Worm (Caenorhabditis elegans) whole organism, L3 larva: ENCODE data around the gene C14B1.12.

Source experiments
- ZK546.5 ChIP-seq: sonication (generic microtip); optimal IDR thresholded peaks from 2 replicates; lab custom pipeline; 2017; ENCODE audit warnings: missing biosample characterization, missing genetic modification characterization
- ama-1 ChIP-seq: fragments of 150-350 bp; optimal IDR thresholded peaks from 2 replicates; lab custom pipeline; 2018
- ceh-28 ChIP-seq: fragments of 150-350 bp; optimal IDR thresholded peaks from 2 replicates; lab custom pipeline; 2014; ENCODE audit warnings: missing biosample characterization, missing genetic modification reagents, missing genetic modification characterization
- ceh-9 ChIP-seq: sonication (generic microtip); optimal IDR thresholded peaks from 2 replicates; lab custom pipeline; 2018; ENCODE audit warnings: missing biosample characterization, missing genetic modification characterization
- daf-12 ChIP-seq: fragments of 150-350 bp; optimal IDR thresholded peaks from 2 replicates; lab custom pipeline; 2014; ENCODE audit warnings: missing biosample characterization, missing genetic modification reagents, missing genetic modification characterization
- egl-27 ChIP-seq: sonication (generic microtip); optimal IDR thresholded peaks from 4 replicates; lab custom pipeline; 2017; ENCODE audit warnings: missing biosample characterization, missing genetic modification reagents, missing genetic modification characterization
- egl-5 ChIP-seq: fragments of 150-350 bp; optimal IDR thresholded peaks from 2 replicates; lab custom pipeline; 2017; ENCODE audit warnings: missing biosample characterization, missing genetic modification reagents, missing genetic modification characterization, inconsistent platforms
- elt-2 ChIP-seq: sonication (generic microtip); optimal IDR thresholded peaks from 2 replicates; lab custom pipeline; 2016; ENCODE audit warnings: missing genetic modification reagents, mild to moderate bottlenecking, missing genetic modification characterization, missing compliant biosample characterization
- eor-1 ChIP-seq, 2 experiments: fragments of 150-350 bp; optimal IDR thresholded peaks; 2 replicates each; lab custom pipeline; 2014 to 2018; ENCODE audit warnings: missing biosample characterization in 2 of 2, missing genetic modification characterization in 2 of 2
- fkh-10 ChIP-seq: sonication (generic microtip); optimal IDR thresholded peaks from 2 replicates; lab custom pipeline; 2017; ENCODE audit warnings: missing biosample characterization, missing genetic modification reagents, missing genetic modification characterization
- fkh-2 ChIP-seq: fragments of 150-350 bp; optimal IDR thresholded peaks from 2 replicates; lab custom pipeline; 2014; ENCODE audit warnings: missing biosample characterization, missing genetic modification reagents, missing genetic modification characterization
- fos-1 ChIP-seq: fragments of 150-350 bp; optimal IDR thresholded peaks from 2 replicates; lab custom pipeline; 2014; ENCODE audit warnings: missing biosample characterization, missing genetic modification characterization
- hmg-11 ChIP-seq: sonication (generic microtip); optimal IDR thresholded peaks from 2 replicates; lab custom pipeline; 2016; ENCODE audit warnings: missing genetic modification characterization, missing compliant biosample characterization
- jun-1 ChIP-seq: fragments of 150-350 bp; optimal IDR thresholded peaks from 2 replicates; lab custom pipeline; 2014; ENCODE audit warnings: missing biosample characterization, missing genetic modification reagents, missing genetic modification characterization
- lin-15B ChIP-seq: fragments of 150-350 bp; optimal IDR thresholded peaks from 2 replicates; lab custom pipeline; 2014; ENCODE audit warnings: missing biosample characterization, missing genetic modification characterization
- lin-39 ChIP-seq: fragments of 150-350 bp; optimal IDR thresholded peaks from 2 replicates; lab custom pipeline; 2018; ENCODE audit warnings: missing biosample characterization, missing genetic modification reagents, missing genetic modification characterization
- lsy-12 ChIP-seq: sonication (generic microtip); optimal IDR thresholded peaks from 2 replicates; lab custom pipeline; 2016; ENCODE audit warnings: mild to moderate bottlenecking, missing genetic modification characterization, missing compliant biosample characterization
- mdl-1 ChIP-seq: fragments of 150-350 bp; optimal IDR thresholded peaks from 2 replicates; lab custom pipeline; 2014; ENCODE audit warnings: missing biosample characterization, missing genetic modification characterization
- nfya-1 ChIP-seq: sonication (generic microtip); optimal IDR thresholded peaks from 2 replicates; lab custom pipeline; 2017; ENCODE audit warnings: missing genetic modification characterization, mild to moderate bottlenecking, missing compliant biosample characterization, antibody characterized with exemption, moderate library complexity; ENCODE audit not compliant: insufficient read depth
- nhr-11 ChIP-seq: fragments of 150-350 bp; optimal IDR thresholded peaks from 2 replicates; lab custom pipeline; 2014; ENCODE audit warnings: missing biosample characterization, missing genetic modification characterization
- nhr-12 ChIP-seq: fragments of 150-350 bp; optimal IDR thresholded peaks from 2 replicates; lab custom pipeline; 2014; ENCODE audit warnings: missing biosample characterization, missing genetic modification characterization
- nhr-23 ChIP-seq: fragments of 150-350 bp; optimal IDR thresholded peaks from 2 replicates; lab custom pipeline; 2014; ENCODE audit warnings: missing biosample characterization, missing genetic modification reagents, missing genetic modification characterization
- nhr-237 ChIP-seq: fragments of 150-350 bp; optimal IDR thresholded peaks from 2 replicates; lab custom pipeline; 2014; ENCODE audit warnings: missing biosample characterization, missing genetic modification characterization
- nhr-25 ChIP-seq: sonication (generic microtip); optimal IDR thresholded peaks from 2 replicates; lab custom pipeline; 2017; ENCODE audit warnings: missing biosample characterization, missing genetic modification characterization
- nhr-28 ChIP-seq: fragments of 150-350 bp; optimal IDR thresholded peaks from 2 replicates; lab custom pipeline; 2014; ENCODE audit warnings: missing biosample characterization, missing genetic modification characterization
- nhr-43 ChIP-seq: sonication (generic microtip); optimal IDR thresholded peaks from 2 replicates; lab custom pipeline; 2016; ENCODE audit warnings: mild to moderate bottlenecking, missing genetic modification characterization, missing compliant biosample characterization; ENCODE audit not compliant: poor library complexity, severe bottlenecking
- nhr-67 ChIP-seq: fragments of 150-350 bp; optimal IDR thresholded peaks from 2 replicates; lab custom pipeline; 2014; ENCODE audit warnings: missing biosample characterization, missing genetic modification characterization
- nhr-77 ChIP-seq: fragments of 150-350 bp; optimal IDR thresholded peaks from 2 replicates; lab custom pipeline; 2014; ENCODE audit warnings: missing biosample characterization, missing genetic modification characterization
- pha-4 ChIP-seq: fragments of 150-350 bp; optimal IDR thresholded peaks from 2 replicates; lab custom pipeline; 2014; ENCODE audit warnings: missing biosample characterization, missing genetic modification reagents, missing genetic modification characterization
- pqm-1 ChIP-seq: fragments of 150-350 bp; optimal IDR thresholded peaks from 2 replicates; lab custom pipeline; 2017; ENCODE audit warnings: missing biosample characterization, missing genetic modification characterization, inconsistent platforms
- sea-2 ChIP-seq: fragments of 150-350 bp; sonication (generic microtip); optimal IDR thresholded peaks from 4 replicates; lab custom pipeline; 2014; ENCODE audit warnings: missing biosample characterization, missing genetic modification reagents, missing genetic modification characterization
- skn-1 ChIP-seq: fragments of 150-350 bp; optimal IDR thresholded peaks from 2 replicates; lab custom pipeline; 2014; ENCODE audit warnings: missing biosample characterization, missing genetic modification characterization
- snpc-4 ChIP-seq: fragments of 150-350 bp; optimal IDR thresholded peaks from 2 replicates; lab custom pipeline; 2014; ENCODE audit warnings: missing biosample characterization, missing genetic modification characterization
- unc-39 ChIP-seq: sonication (generic microtip); optimal IDR thresholded peaks from 4 replicates; lab custom pipeline; 2017; ENCODE audit warnings: missing biosample characterization, missing genetic modification characterization
- zag-1 ChIP-seq: fragments of 150-350 bp; optimal IDR thresholded peaks from 2 replicates; lab custom pipeline; 2014; ENCODE audit warnings: missing biosample characterization, missing genetic modification characterization
- ztf-11 ChIP-seq: fragments of 150-350 bp; optimal IDR thresholded peaks from 2 replicates; lab custom pipeline; 2014; ENCODE audit warnings: missing biosample characterization, missing genetic modification characterization
- ztf-4 ChIP-seq: fragments of 150-350 bp; optimal IDR thresholded peaks from 2 replicates; lab custom pipeline; 2014; ENCODE audit warnings: missing biosample characterization, missing genetic modification characterization

Gene C14B1.12

DNA sequence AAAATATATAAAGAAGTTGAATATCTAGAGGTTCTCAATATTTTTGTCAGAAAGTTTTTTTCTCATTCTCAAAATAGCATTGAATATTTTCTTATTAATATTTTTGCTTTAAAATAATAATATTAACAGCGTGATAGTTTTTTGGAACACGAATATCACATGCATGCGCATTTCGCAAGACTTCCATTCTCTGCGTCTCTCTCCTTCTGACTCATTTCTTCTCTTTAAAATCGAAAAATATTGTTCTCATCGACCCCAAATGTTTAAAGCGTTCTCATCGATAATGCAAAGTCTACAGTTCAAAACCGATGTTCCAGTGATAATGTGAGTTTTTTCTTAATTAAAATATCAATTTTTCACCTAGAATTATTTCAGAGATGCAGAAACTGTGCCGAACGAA, 21.4 kb downstream of the C14B1.12 start, which contains the start of gene C14B1.3 (continued):
- peak; percentile 12 for TF ChIP-seq snpc-4 (tag; lab: Kevin White, UChicago)
- no peak for TF ChIP-seq egl-5 (tag; lab: Kevin White, UChicago)
- TF ChIP-seq lin-39 = no peak
- TF ChIP-seq zag-1 (tag; lab: Kevin White, UChicago) = no peak

DNA sequence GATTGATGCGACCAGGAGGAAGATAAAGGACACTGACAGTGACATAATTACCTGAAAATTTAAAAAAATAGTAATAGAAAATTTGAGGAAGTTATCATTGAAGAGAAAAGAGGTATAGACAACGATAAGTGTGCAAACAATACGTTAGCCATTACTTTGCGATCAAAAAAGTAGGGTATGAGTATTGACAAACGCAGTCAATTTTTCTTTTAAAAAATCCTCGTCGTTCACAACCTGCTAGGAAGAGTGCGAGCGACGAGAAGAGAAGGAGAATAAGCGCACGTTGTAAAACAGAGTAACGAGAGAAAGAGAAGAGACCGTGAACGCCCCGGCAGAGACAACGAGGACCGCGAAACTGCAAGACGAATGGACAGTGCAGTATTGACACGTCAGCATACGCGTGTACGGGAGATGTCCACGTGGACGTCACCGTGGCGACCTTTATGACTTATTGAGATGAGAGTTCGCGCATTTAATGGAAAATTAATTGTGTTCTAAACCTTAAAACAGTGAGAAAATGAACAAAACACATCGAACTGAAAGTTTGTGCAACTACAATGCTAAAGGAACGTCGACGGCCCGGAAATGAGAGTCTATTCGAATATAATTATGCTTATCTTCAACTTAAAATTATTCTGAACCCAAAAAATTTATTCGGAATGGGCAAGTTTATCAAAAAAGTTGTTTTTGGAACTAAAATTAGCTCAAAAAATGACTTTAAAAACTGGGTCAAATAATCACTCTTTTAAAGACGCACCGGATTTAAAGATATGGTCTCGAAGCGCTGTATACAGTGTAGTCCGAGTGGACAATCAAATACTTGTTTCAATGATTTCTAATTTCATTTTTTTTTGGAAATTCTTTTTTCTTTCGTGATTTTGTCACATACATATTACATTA, 23.1 kb downstream of the C14B1.12 start, which contains the start of the genes pdi-1 and C14B1.2:
Gene pdi-1, minus strand, starts transcription at position 51 of the 900 bp plus-strand sequence.
Gene C14B1.2, plus strand, starts transcription at position 850 of the 900 bp plus-strand sequence.
- peak; percentile 65 for TF ChIP-seq lin-15B (tag; lab: Kevin White, UChicago)
- peak; percentile 29 for TF ChIP-seq lsy-12 (tag; lab: Kevin White, UChicago)
- TF ChIP-seq unc-39 = no peak
- no peak for TF ChIP-seq nhr-237 (tag; lab: Kevin White, UChicago)
- peak; percentile 16 for TF ChIP-seq jun-1 (tag; lab: Kevin White, UChicago)
- TF ChIP-seq pqm-1 = peak; percentile 29
- TF ChIP-seq hmg-11 (tag; lab: Kevin White, UChicago) = no peak
- no peak for TF ChIP-seq daf-12
- peak; percentile 83 for TF ChIP-seq pha-4 (tag; lab: Kevin White, UChicago)
- TF ChIP-seq elt-2 (tag; lab: Kevin White, UChicago) = peak; percentile 44
- no peak for TF ChIP-seq ceh-9 (tag; lab: Kevin White, UChicago)
- no peak for TF ChIP-seq ztf-4 (tag; lab: Kevin White, UChicago)
- TF ChIP-seq lin-39 = peak; percentile 0
- peak; percentile 33 for TF ChIP-seq snpc-4 (tag; lab: Kevin White, UChicago)
- peak; percentile 79 for TF ChIP-seq nhr-25
- peak; percentile 92 for TF ChIP-seq nfya-1 (tag; lab: Kevin White, UChicago)
- TF ChIP-seq eor-1 (tag; optimal IDR thresholded peaks at IDR 0.05; lab: Kevin White, UChicago) = no peak
- TF ChIP-seq nhr-43 = peak; percentile 67
- peak; percentile 20 for TF ChIP-seq ceh-28 (tag; lab: Kevin White, UChicago)
- peak; percentile 21 for TF ChIP-seq nhr-23 (tag; lab: Kevin White, UChicago)
- TF ChIP-seq mdl-1 (tag; lab: Kevin White, UChicago) = peak; percentile 5
- TF ChIP-seq fos-1 (tag; lab: Kevin White, UChicago) = peak; percentile 28
- TF ChIP-seq nhr-12 (tag; lab: Kevin White, UChicago) = no peak

DNA sequence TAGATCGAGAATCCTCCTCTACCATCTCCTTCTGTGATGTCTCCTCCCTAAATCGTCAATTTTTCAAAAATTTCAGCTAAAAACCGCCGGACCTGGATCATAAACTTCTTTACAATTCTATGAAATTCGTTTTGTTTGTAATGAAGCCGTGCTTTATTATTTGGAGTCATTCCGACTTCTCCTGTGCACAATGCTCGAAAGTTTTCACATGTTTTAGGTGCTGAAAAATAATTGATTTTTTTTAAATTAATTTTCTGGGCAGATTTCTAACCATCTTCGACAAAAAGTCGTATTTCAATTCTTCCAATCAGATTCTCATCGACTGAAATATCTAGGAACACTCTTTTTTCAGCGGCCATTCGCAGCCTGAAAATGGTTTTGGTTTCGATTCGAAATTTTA, 25.5 kb downstream of the C14B1.12 start, which contains the start of gene cyn-9:
Gene cyn-9, minus strand, starts transcription at position 366 of the 400 bp plus-strand sequence.
- TF ChIP-seq pqm-1 (no peak), ceh-28 (tag; lab: Kevin White, UChicago) (peak; percentile 25), nhr-43 (peak; percentile 26), ztf-11 (no peak), jun-1 (tag; lab: Kevin White, UChicago) (no peak), unc-39 (no peak), nhr-23 (tag; lab: Kevin White, UChicago) (peak; percentile 54)

DNA sequence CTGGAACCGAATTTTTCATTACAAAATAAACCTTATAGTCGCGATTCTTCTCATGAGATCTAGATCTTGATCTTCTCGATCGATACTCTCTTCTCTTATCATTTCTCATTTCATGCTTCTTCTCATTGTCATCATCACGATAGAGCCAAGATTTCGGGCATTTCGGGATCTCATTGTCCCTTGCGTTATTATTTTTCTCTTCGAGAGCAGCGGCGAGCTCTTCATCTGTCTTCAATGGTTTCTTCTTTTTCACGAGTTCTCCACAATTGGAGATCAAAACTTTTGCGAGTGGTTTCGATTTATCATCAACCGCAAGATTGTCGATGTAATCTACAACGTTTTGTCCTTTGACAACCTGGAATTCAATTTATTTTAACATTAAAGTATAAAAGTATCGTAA, 26.4 kb downstream of the C14B1.12 start:
- TF ChIP-seq nhr-23 (tag; lab: Kevin White, UChicago) (no peak), fkh-2 (no peak), ZK546.5 (tag; lab: Kevin White, UChicago) (no peak), sea-2 (GFP tag; lab: Kevin White, UChicago) (no peak), lin-15B (tag; lab: Kevin White, UChicago) (no peak), lin-39 (no peak), egl-27 (tag; lab: Kevin White, UChicago) (no peak), eor-1 (tag; optimal IDR thresholded peaks at IDR 0.05; lab: Kevin White, UChicago) (no peak), nhr-77 (tag; lab: Kevin White, UChicago) (no peak), fos-1 (tag; lab: Kevin White, UChicago) (no peak), elt-2 (tag; lab: Kevin White, UChicago) (no peak), nhr-11 (tag; lab: Kevin White, UChicago) (no peak), egl-5 (tag; lab: Kevin White, UChicago) (no peak), nhr-67 (no peak), zag-1 (tag; lab: Kevin White, UChicago) (no peak), ama-1 (lab: Kevin White, UChicago) (no peak), fkh-10 (GFP tag; lab: Kevin White, UChicago) (no peak), skn-1 (tag; lab: Kevin White, UChicago) (no peak), nhr-28 (tag; lab: Kevin White, UChicago) (no peak)
